Fruit fly (Drosophila melanogaster): ENCODE measurements around the gene Spn38F.

Spn38F gene

dm6 chr2L:20837885-20838284 is at the start of gene Spn38F:
Gene Spn38F (minus strand): TSS chr2L:20837985.
- TF ChIP-seq pan (optimal IDR thresholded peaks at IDR 0.05) (no peak), psq (optimal IDR thresholded peaks at IDR 0.05) (no peak), CG8478 (optimal IDR thresholded peaks at IDR 0.05) (no peak), EcR (GFP tag; optimal IDR thresholded peaks at IDR 0.05) (no peak), usp (GFP tag; optimal IDR thresholded peaks at IDR 0.05) (no peak), Dll (optimal IDR thresholded peaks at IDR 0.05) (no peak)

dm6 chr2L:20887273-20887672 is 49.5 kb upstream of the Spn38F start:
- TF ChIP-seq pan (optimal IDR thresholded peaks at IDR 0.05) (no peak), EcR (GFP tag; optimal IDR thresholded peaks at IDR 0.05) (no peak), usp (GFP tag; optimal IDR thresholded peaks at IDR 0.05) (no peak), Dll (optimal IDR thresholded peaks at IDR 0.05) (no peak), psq (optimal IDR thresholded peaks at IDR 0.05) (no peak), CG8478 (optimal IDR thresholded peaks at IDR 0.05) (no peak)

- TF ChIP-seq CG8478 (optimal IDR thresholded peaks at IDR 0.05) (no peak), Dll (optimal IDR thresholded peaks at IDR 0.05) (no peak), pan (optimal IDR thresholded peaks at IDR 0.05) (no peak), usp (GFP tag; optimal IDR thresholded peaks at IDR 0.05) (no peak), EcR (GFP tag; optimal IDR thresholded peaks at IDR 0.05) (no peak), psq (optimal IDR thresholded peaks at IDR 0.05) (no peak)
Measured at dm6 chr2L:20885889-20886507, 48.2 kb upstream of the Spn38F start.

dm6 chr2L:20883624-20884220 is 45.9 kb upstream of the Spn38F start:
- TF ChIP-seq CG8478 (optimal IDR thresholded peaks at IDR 0.05) (no peak), Dll (optimal IDR thresholded peaks at IDR 0.05) (no peak), usp (GFP tag; optimal IDR thresholded peaks at IDR 0.05) (no peak), EcR (GFP tag; optimal IDR thresholded peaks at IDR 0.05) (no peak), psq (optimal IDR thresholded peaks at IDR 0.05) (no peak), pan (optimal IDR thresholded peaks at IDR 0.05) (no peak)

- TF ChIP-seq usp (GFP tag; optimal IDR thresholded peaks at IDR 0.05), result no peak
- TF ChIP-seq pan (optimal IDR thresholded peaks at IDR 0.05), result no peak
- TF ChIP-seq psq (optimal IDR thresholded peaks at IDR 0.05), result no peak
- no peak for TF ChIP-seq Dll (optimal IDR thresholded peaks at IDR 0.05)
- TF ChIP-seq EcR (GFP tag; optimal IDR thresholded peaks at IDR 0.05), result no peak
- TF ChIP-seq CG8478 (optimal IDR thresholded peaks at IDR 0.05), result no peak
Measured at dm6 chr2L:20883097-20883496, 45.3 kb upstream of the Spn38F start.

- TF ChIP-seq psq (optimal IDR thresholded peaks at IDR 0.05) (no peak), usp (GFP tag; optimal IDR thresholded peaks at IDR 0.05) (no peak), CG8478 (optimal IDR thresholded peaks at IDR 0.05) (no peak), Dll (optimal IDR thresholded peaks at IDR 0.05) (no peak), pan (optimal IDR thresholded peaks at IDR 0.05) (no peak), EcR (GFP tag; optimal IDR thresholded peaks at IDR 0.05) (no peak)
Measured at dm6 chr2L:20881353-20882079, 43.7 kb upstream of the Spn38F start.

dm6 chr2L:20880476-20880875 is 42.7 kb upstream of the Spn38F start:
- TF ChIP-seq EcR (GFP tag; optimal IDR thresholded peaks at IDR 0.05) (no peak), pan (optimal IDR thresholded peaks at IDR 0.05) (no peak), Dll (optimal IDR thresholded peaks at IDR 0.05) (no peak), CG8478 (optimal IDR thresholded peaks at IDR 0.05) (no peak), usp (GFP tag; optimal IDR thresholded peaks at IDR 0.05) (no peak), psq (optimal IDR thresholded peaks at IDR 0.05) (no peak)

- TF ChIP-seq CG8478 (optimal IDR thresholded peaks at IDR 0.05) (no peak), EcR (GFP tag; optimal IDR thresholded peaks at IDR 0.05) (no peak), pan (optimal IDR thresholded peaks at IDR 0.05) (no peak)
Measured at dm6 chr2L:20879567-20880141, 41.9 kb upstream of the Spn38F start.

- TF ChIP-seq pan (optimal IDR thresholded peaks at IDR 0.05) (no peak), Dll (optimal IDR thresholded peaks at IDR 0.05) (no peak), CG8478 (optimal IDR thresholded peaks at IDR 0.05) (no peak), usp (GFP tag; optimal IDR thresholded peaks at IDR 0.05) (no peak), EcR (GFP tag; optimal IDR thresholded peaks at IDR 0.05) (no peak), psq (optimal IDR thresholded peaks at IDR 0.05) (no peak)
Measured at dm6 chr2L:20878463-20878862, 40.7 kb upstream of the Spn38F start.

dm6 chr2L:20878052-20878451 is 40.3 kb upstream of the Spn38F start:
- TF ChIP-seq pan (optimal IDR thresholded peaks at IDR 0.05) (no peak), CG8478 (optimal IDR thresholded peaks at IDR 0.05) (no peak), usp (GFP tag; optimal IDR thresholded peaks at IDR 0.05) (no peak), EcR (GFP tag; optimal IDR thresholded peaks at IDR 0.05) (no peak), psq (optimal IDR thresholded peaks at IDR 0.05) (no peak), Dll (optimal IDR thresholded peaks at IDR 0.05) (no peak)

- TF ChIP-seq Dll (optimal IDR thresholded peaks at IDR 0.05) (no peak), CG8478 (optimal IDR thresholded peaks at IDR 0.05) (no peak), pan (optimal IDR thresholded peaks at IDR 0.05) (no peak), EcR (GFP tag; optimal IDR thresholded peaks at IDR 0.05) (no peak), psq (optimal IDR thresholded peaks at IDR 0.05) (no peak), usp (GFP tag; optimal IDR thresholded peaks at IDR 0.05) (no peak)
Measured at dm6 chr2L:20874514-20874913, 36.7 kb upstream of the Spn38F start.

dm6 chr2L:20869804-20870295 is 32.1 kb upstream of the Spn38F start, which contains the start of gene CG14401:
Gene CG14401 (plus strand): TSS chr2L:20869854.
- TF ChIP-seq pan (optimal IDR thresholded peaks at IDR 0.05) (no peak), usp (GFP tag; optimal IDR thresholded peaks at IDR 0.05) (no peak), Dll (optimal IDR thresholded peaks at IDR 0.05) (no peak), CG8478 (optimal IDR thresholded peaks at IDR 0.05) (no peak), psq (optimal IDR thresholded peaks at IDR 0.05) (no peak), EcR (GFP tag; optimal IDR thresholded peaks at IDR 0.05) (no peak)
